Fruit fly (Drosophila melanogaster) whole organism, adult: ENCODE results near the gene CG32369.

ENCODE experiments used
- CG11617 ChIP-seq: fragments of 200-800 bp; sonication (Bioruptor generic); optimal IDR thresholded peaks from 2 replicates; lab custom pipeline; 2017; ENCODE audit warnings: mild to moderate bottlenecking, missing biosample characterization, missing genetic modification reagents, missing genetic modification characterization
- CG12768 ChIP-seq: fragments of 200-800 bp; sonication (Bioruptor generic); optimal IDR thresholded peaks from 2 replicates; lab custom pipeline; 2017; ENCODE audit warnings: missing biosample characterization, missing genetic modification characterization, mild to moderate bottlenecking, moderate library complexity, missing genetic modification reagents
- CG14711 ChIP-seq: fragments of 200-800 bp; sonication (Bioruptor generic); optimal IDR thresholded peaks from 2 replicates; lab custom pipeline; 2018; ENCODE audit warnings: missing biosample characterization, mild to moderate bottlenecking, missing genetic modification characterization, moderate library complexity
- CG1620 ChIP-seq: fragments of 200-800 bp; sonication (Bioruptor generic); optimal IDR thresholded peaks from 2 replicates; lab custom pipeline; 2016; ENCODE audit warnings: missing biosample characterization, missing genetic modification characterization
- CG33017 ChIP-seq: fragments of 200-800 bp; sonication (Bioruptor generic); optimal IDR thresholded peaks from 2 replicates; lab custom pipeline; 2018; ENCODE audit warnings: missing biosample characterization, mild to moderate bottlenecking, missing genetic modification characterization, moderate library complexity
- CG5204 ChIP-seq: fragments of 200-800 bp; sonication (Bioruptor generic); optimal IDR thresholded peaks from 2 replicates; lab custom pipeline; 2016; ENCODE audit warnings: missing biosample characterization, missing genetic modification characterization
- CG7045 ChIP-seq: fragments of 200-800 bp; sonication (Bioruptor generic); optimal IDR thresholded peaks from 2 replicates; lab custom pipeline; 2017; ENCODE audit warnings: missing biosample characterization, mild to moderate bottlenecking, missing genetic modification characterization
- CG7101 ChIP-seq: fragments of 200-800 bp; sonication (Bioruptor generic); optimal IDR thresholded peaks from 2 replicates; lab custom pipeline; 2018; ENCODE audit warnings: missing biosample characterization, mild to moderate bottlenecking, missing genetic modification characterization, moderate library complexity
- Clk ChIP-seq: fragments of 200-800 bp; sonication (Bioruptor generic); optimal IDR thresholded peaks from 2 replicates; lab custom pipeline; 2017; ENCODE audit warnings: missing biosample characterization, missing genetic modification characterization
- Crg-1 ChIP-seq: fragments of 200-800 bp; sonication (Bioruptor generic); optimal IDR thresholded peaks from 2 replicates; lab custom pipeline; 2016; ENCODE audit warnings: missing biosample characterization, missing genetic modification characterization
- Hr96 ChIP-seq: fragments of 200-800 bp; sonication (Bioruptor generic); optimal IDR thresholded peaks from 2 replicates; lab custom pipeline; 2016; ENCODE audit warnings: missing biosample characterization, missing genetic modification characterization
- Mnt ChIP-seq: fragments of 200-800 bp; sonication (Bioruptor generic); optimal IDR thresholded peaks from 2 replicates; lab custom pipeline; 2016; ENCODE audit warnings: missing biosample characterization, mild to moderate bottlenecking, missing genetic modification characterization
- bab1 ChIP-seq: fragments of 200-800 bp; sonication (Bioruptor generic); optimal IDR thresholded peaks from 3 replicates; lab custom pipeline; 2019; ENCODE audit warnings: missing biosample characterization, mild to moderate bottlenecking, missing genetic modification characterization, moderate library complexity
- cic ChIP-seq: fragments of 200-800 bp; sonication (Bioruptor generic); optimal IDR thresholded peaks from 2 replicates; lab custom pipeline; 2017; ENCODE audit warnings: missing biosample characterization, mild to moderate bottlenecking, missing genetic modification characterization, moderate library complexity
- cnc ChIP-seq, 2 experiments: fragments of >200 bp; optimal IDR thresholded peaks; 2 replicates each; lab custom pipeline; 2017
- kay ChIP-seq: fragments of 200-800 bp; sonication (Bioruptor generic); peaks from one replicate; lab custom pipeline; 2016; ENCODE audit warnings: missing biosample characterization, missing genetic modification characterization, borderline replicate concordance
- ovo ChIP-seq: fragments of 200-800 bp; sonication (Bioruptor generic); optimal IDR thresholded peaks from 2 replicates; lab custom pipeline; 2016; ENCODE audit warnings: missing biosample characterization, missing genetic modification characterization
- pad ChIP-seq: fragments of 200-800 bp; sonication (Bioruptor generic); optimal IDR thresholded peaks from 3 replicates; lab custom pipeline; 2017; ENCODE audit warnings: missing biosample characterization, missing genetic modification characterization, mild to moderate bottlenecking, moderate library complexity, missing genetic modification reagents
- tj ChIP-seq: fragments of 200-800 bp; sonication (Bioruptor generic); optimal IDR thresholded peaks from 3 replicates; lab custom pipeline; 2017; ENCODE audit warnings: missing biosample characterization, mild to moderate bottlenecking, missing genetic modification characterization, moderate library complexity
- toe ChIP-seq: fragments of 200-800 bp; sonication (Bioruptor generic); optimal IDR thresholded peaks from 2 replicates; lab custom pipeline; 2016; ENCODE audit warnings: missing biosample characterization, missing genetic modification characterization

CG32369 gene

DNA sequence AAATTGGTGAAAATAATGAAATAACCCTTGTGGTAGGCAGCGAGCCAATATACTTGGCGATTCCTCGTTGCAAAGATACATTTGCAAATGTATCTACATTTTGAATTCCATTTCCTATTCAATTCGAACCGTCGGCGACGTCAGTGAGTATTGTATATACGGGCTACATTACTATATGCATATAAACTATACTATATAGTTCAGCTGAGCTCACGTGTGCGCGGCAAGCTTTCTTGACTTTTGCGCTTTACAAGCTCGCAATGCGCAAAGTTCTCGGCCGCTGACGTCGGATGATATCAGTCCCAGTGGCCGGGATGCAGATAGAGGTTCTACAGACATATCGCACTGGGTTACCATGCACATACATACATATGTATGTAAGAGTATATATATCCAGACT lies 20.0 kb upstream of the CG32369 start:
- TF ChIP-seq CG5204 (GFP tag; lab: Kevin White, UChicago) (no peak), CG7101 (tag; lab: Kevin White, UChicago) (no peak), Mnt (peak; percentile 22), kay (GFP tag; lab: Kevin White, UChicago) (peak; percentile 84), ovo (GFP tag; lab: Kevin White, UChicago) (no peak), tj (GFP tag; lab: Kevin White, UChicago) (no peak), CG12768 (peak; percentile 56), cic (GFP tag; lab: Kevin White, UChicago) (peak; percentile 77), Hr96 (no peak), CG1620 (GFP tag; lab: Kevin White, UChicago) (no peak), bab1 (no peak), toe (GFP tag; lab: Kevin White, UChicago) (no peak), CG33017 (no peak)

DNA sequence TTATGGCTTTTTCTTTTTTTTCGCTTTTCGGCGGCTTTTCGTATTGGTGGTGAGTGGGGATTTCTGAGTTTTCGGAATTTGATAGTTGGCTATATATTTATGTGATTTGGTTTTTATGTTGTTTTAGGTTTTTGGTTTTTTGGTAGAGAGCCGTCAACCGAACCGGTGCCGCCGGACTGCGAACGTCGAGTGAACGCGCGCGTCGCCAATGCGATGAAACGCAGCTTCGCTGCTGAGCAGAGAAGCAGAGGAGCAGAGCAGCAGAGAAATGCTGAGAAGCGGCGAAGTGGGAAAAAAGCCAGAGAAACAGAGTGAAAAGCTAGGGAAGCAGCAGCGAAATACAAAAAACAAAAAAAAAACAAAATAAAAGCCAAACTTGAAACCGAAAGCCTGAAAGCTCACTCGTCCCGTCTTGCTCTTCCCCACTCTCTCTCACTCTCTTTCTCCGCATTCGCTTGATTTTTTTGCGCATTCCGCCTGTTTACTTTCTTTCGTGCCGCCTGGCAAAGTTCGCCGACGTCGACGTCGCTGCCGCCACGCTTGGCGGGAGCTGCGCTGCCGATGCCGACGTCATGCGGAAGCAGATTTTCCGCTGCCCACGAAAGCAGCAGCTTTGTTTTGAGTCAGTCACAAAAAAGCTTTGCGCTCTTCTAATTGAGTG lies 18.3 kb upstream of the CG32369 start:
- TF ChIP-seq CG12768 (peak; percentile 45), tj (GFP tag; lab: Kevin White, UChicago) (peak; percentile 44), CG1620 (GFP tag; lab: Kevin White, UChicago) (no peak), Crg-1 (GFP tag; lab: Kevin White, UChicago) (no peak), cic (GFP tag; lab: Kevin White, UChicago) (peak; percentile 30)

dm6 chr3L:7826727-7827126 lies 17.1 kb upstream of the CG32369 start:
- TF ChIP-seq kay (GFP tag; lab: Kevin White, UChicago) (peak; percentile 94), tj (GFP tag; lab: Kevin White, UChicago) (peak; percentile 24), CG1620 (GFP tag; lab: Kevin White, UChicago) (no peak), CG11617 (peak; percentile 36), Hr96 (no peak), CG12768 (peak; percentile 80), pad (no peak), ovo (GFP tag; lab: Kevin White, UChicago) (peak; percentile 22), cic (GFP tag; lab: Kevin White, UChicago) (peak; percentile 80), cnc (optimal IDR thresholded peaks at IDR 0.05; lab: Kevin White, UChicago) (no peak), CG7101 (tag; lab: Kevin White, UChicago) (no peak), CG33017 (peak; percentile 34), CG7045 (peak; percentile 18), toe (GFP tag; lab: Kevin White, UChicago) (no peak), CG14711 (tag; lab: Kevin White, UChicago) (no peak)

- TF ChIP-seq Hr96 (no peak), Mnt (no peak), CG1620 (GFP tag; lab: Kevin White, UChicago) (no peak), CG7101 (tag; lab: Kevin White, UChicago) (no peak), CG14711 (tag; lab: Kevin White, UChicago) (no peak), CG7045 (no peak), pad (no peak), tj (GFP tag; lab: Kevin White, UChicago) (no peak), toe (GFP tag; lab: Kevin White, UChicago) (no peak), kay (GFP tag; lab: Kevin White, UChicago) (no peak), cic (GFP tag; lab: Kevin White, UChicago) (no peak), CG11617 (no peak)
Observed at dm6 chr3L:7826187-7826586, 16.6 kb upstream of the CG32369 start.

DNA sequence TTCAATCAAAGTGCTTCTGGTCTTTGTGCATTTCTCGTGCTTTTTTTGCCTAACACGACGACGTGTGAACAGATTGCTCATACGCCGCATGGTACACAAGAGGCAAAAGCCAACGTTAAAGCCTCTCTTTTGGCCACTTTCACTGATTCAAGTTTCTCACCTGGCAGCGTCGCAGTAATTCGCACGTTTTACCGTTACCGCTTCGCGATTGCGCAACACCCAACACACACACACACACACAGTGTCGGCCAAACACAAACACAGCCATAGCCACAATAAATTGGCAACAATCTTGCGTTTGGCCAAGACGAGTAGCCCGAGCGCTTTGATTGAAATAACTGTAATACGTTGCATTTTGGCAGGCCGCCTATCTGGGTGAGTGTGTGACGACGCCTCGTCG lies 13.6 kb upstream of the CG32369 start:
- peak; percentile 25 for TF ChIP-seq kay (GFP tag; lab: Kevin White, UChicago)
- no peak for TF ChIP-seq pad
- no peak for TF ChIP-seq Clk (GFP tag; lab: Kevin White, UChicago)
- no peak for TF ChIP-seq tj (GFP tag; lab: Kevin White, UChicago)
- TF ChIP-seq bab1 = no peak

DNA sequence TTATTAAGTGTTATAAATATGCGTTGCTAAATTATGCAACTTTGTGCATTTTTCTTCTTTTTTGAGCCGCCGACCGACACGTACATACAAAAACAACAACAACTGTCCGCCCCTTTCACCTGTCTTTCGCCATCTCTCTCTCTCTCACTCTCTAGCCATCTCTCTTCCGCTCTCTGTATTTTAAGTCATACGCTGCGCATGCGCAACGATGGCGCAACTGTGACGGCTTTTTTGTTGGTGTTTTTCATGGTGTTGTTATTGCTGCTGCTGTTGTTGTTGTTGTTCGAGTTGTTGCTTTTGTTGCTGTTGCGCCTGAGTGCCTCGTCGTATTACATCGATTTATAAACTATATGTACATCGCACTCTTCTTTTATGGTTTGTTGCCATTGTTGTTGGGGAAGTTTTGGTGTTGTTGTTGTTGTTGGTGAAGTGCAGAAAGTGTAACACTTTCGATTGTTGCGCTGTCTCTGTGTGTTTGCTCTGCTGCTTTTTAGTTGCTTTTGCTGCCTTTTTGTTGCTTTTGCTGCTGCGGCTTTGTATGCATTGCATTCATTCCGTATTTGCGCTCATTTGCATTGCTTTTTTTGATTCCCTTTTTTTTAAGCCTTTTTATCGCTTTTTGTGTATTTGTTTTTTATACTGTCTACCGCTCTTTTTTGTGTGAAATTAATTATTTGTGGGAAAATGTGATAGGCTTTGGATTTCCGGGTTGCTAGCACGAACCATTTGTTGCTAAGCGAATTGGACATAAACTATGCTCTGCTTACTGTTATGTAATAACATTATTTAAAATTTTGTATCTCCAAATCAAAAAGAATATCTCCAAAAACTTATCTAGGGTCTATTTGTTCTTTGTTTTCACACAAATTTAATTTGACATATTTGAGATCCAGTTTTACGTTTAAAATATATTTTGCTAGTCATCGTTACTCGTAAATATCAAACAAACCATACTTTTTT lies 12.3 kb upstream of the CG32369 start:
- TF ChIP-seq CG33017 = no peak
- TF ChIP-seq Crg-1 (GFP tag; lab: Kevin White, UChicago) = no peak
- TF ChIP-seq ovo (GFP tag; lab: Kevin White, UChicago) = no peak
- TF ChIP-seq CG14711 (tag; lab: Kevin White, UChicago) = no peak
- no peak for TF ChIP-seq pad
- no peak for TF ChIP-seq CG11617
- no peak for TF ChIP-seq CG12768
- TF ChIP-seq toe (GFP tag; lab: Kevin White, UChicago) = no peak
- TF ChIP-seq CG1620 (GFP tag; lab: Kevin White, UChicago) = no peak
- no peak for TF ChIP-seq Clk (GFP tag; lab: Kevin White, UChicago)
